Fruit fly (Drosophila melanogaster): ENCODE results near the gene CG3792.

- TF ChIP-seq CG8478 (optimal IDR thresholded peaks at IDR 0.05), result no peak
- TF ChIP-seq CTCF (optimal IDR thresholded peaks at IDR 0.05), result no peak
Observed at dm6 chr2L:4930541-4930940, 46.6 kb upstream of the CG3792 start.

Data from S2 (cell line).